Fruit fly (Drosophila melanogaster) whole organism, wandering third instar larva: Measurements from ENCODE around the gene Cyp4d2.

ENCODE experiments used
- Abd-B ChIP-seq: fragments of >200 bp; optimal IDR thresholded peaks from 2 replicates; lab custom pipeline; 2017; ENCODE audit warnings: missing biosample characterization, missing genetic modification characterization
- CG32264 ChIP-seq: fragments of 200-800 bp; sonication (Bioruptor generic); optimal IDR thresholded peaks from 2 replicates; lab custom pipeline; 2016; ENCODE audit warnings: missing biosample characterization, missing genetic modification characterization
- CG9705 ChIP-seq: fragments of 200-800 bp; sonication (Bioruptor generic); optimal IDR thresholded peaks from 2 replicates; lab custom pipeline; 2018; ENCODE audit warnings: missing biosample characterization, mild to moderate bottlenecking, missing genetic modification characterization
- CrebA ChIP-seq: fragments of 200-800 bp; sonication (Bioruptor generic); optimal IDR thresholded peaks from 2 replicates; lab custom pipeline; 2016; ENCODE audit warnings: missing biosample characterization, mild to moderate bottlenecking, missing genetic modification characterization, borderline replicate concordance
- Dfd ChIP-seq: fragments of >200 bp; optimal IDR thresholded peaks from 2 replicates; lab custom pipeline; 2017; ENCODE audit warnings: missing biosample characterization, missing genetic modification characterization
- Dif ChIP-seq: fragments of 200-275, 200-300 bp; sonication (Bioruptor generic); optimal IDR thresholded peaks from 2 replicates; lab custom pipeline; 2018; ENCODE audit warnings: missing biosample characterization, missing genetic modification characterization; ENCODE audit not compliant: partially characterized antibody
- GATAd ChIP-seq: sonication (Bioruptor generic); optimal IDR thresholded peaks from 2 replicates; lab custom pipeline; 2016; ENCODE audit warnings: missing biosample characterization, missing genetic modification characterization
- HLH106 ChIP-seq: fragments of 200-800 bp; optimal IDR thresholded peaks from 3 replicates; lab custom pipeline; 2019; ENCODE audit warnings: missing biosample characterization, mild to moderate bottlenecking, missing genetic modification characterization, moderate library complexity
- Hnf4 ChIP-seq: fragments of 200-800 bp; sonication (Bioruptor generic); optimal IDR thresholded peaks from 2 replicates; lab custom pipeline; 2016; ENCODE audit warnings: missing biosample characterization, mild to moderate bottlenecking, missing genetic modification characterization
- Hr78 ChIP-seq: fragments of >200 bp; optimal IDR thresholded peaks from 2 replicates; lab custom pipeline; 2017; ENCODE audit warnings: missing biosample characterization, missing genetic modification characterization
- Hr83 ChIP-seq: fragments of 200-300 bp; sonication (Bioruptor generic); optimal IDR thresholded peaks from 2 replicates; lab custom pipeline; 2016; ENCODE audit warnings: missing biosample characterization, mild to moderate bottlenecking, missing genetic modification characterization, moderate library complexity; ENCODE audit not compliant: poor library complexity, severe bottlenecking
- Jra ChIP-seq: sonication (Bioruptor generic); optimal IDR thresholded peaks from 2 replicates; lab custom pipeline; 2016; ENCODE audit warnings: missing biosample characterization, missing genetic modification characterization
- Mio ChIP-seq: sonication (Bioruptor generic); optimal IDR thresholded peaks from 2 replicates; lab custom pipeline; 2016; ENCODE audit warnings: missing biosample characterization, missing genetic modification characterization
- Myc ChIP-seq: fragments of >200 bp; optimal IDR thresholded peaks from 2 replicates; lab custom pipeline; 2017
- N ChIP-seq: fragments of >200 bp; optimal IDR thresholded peaks from 2 replicates; lab custom pipeline; 2018; ENCODE audit warnings: missing biosample characterization, missing external identifiers, missing genetic modification characterization
- OdsH ChIP-seq: fragments of 200-800 bp; sonication (Bioruptor generic); optimal IDR thresholded peaks from 2 replicates; lab custom pipeline; 2016; ENCODE audit warnings: missing biosample characterization, mild to moderate bottlenecking, missing genetic modification characterization
- Rel ChIP-seq, 2 experiments: fragments of 200-800 bp; sonication (Bioruptor generic) in 1 of 2; optimal IDR thresholded peaks; 2 replicates in 1 of 2; 3 replicates in 1 of 2; lab custom pipeline; 2016 to 2019; ENCODE audit warnings: mild to moderate bottlenecking in 2 of 2, missing biosample characterization in 2 of 2, missing genetic modification characterization in 2 of 2, moderate library complexity in 1 of 2
- Sp1 ChIP-seq: fragments of 200-800 bp; sonication (Bioruptor generic); optimal IDR thresholded peaks from 3 replicates; lab custom pipeline; 2019; ENCODE audit warnings: missing biosample characterization, mild to moderate bottlenecking, missing genetic modification characterization, moderate library complexity
- Vsx2 ChIP-seq: fragments of 200-300, 225-300 bp; sonication (Bioruptor generic); optimal IDR thresholded peaks from 2 replicates; lab custom pipeline; 2018; ENCODE audit warnings: missing biosample characterization, missing genetic modification characterization; ENCODE audit not compliant: partially characterized antibody
- br ChIP-seq: fragments of 200-800 bp; sonication (Bioruptor generic); optimal IDR thresholded peaks from 2 replicates; lab custom pipeline; 2016; ENCODE audit warnings: missing biosample characterization, missing genetic modification characterization
- brk ChIP-seq: fragments of 200-800 bp; sonication (Bioruptor generic); optimal IDR thresholded peaks from 2 replicates; lab custom pipeline; 2016; ENCODE audit warnings: missing biosample characterization, mild to moderate bottlenecking, missing genetic modification characterization
- dl ChIP-seq, 2 experiments: fragments of 175-275, 200-275 bp in 1 of 2; fragments of 200-275 bp in 1 of 2; sonication (Bioruptor generic); optimal IDR thresholded peaks; lab custom pipeline; 2018; ENCODE audit warnings: mild to moderate bottlenecking in 2 of 2, missing biosample characterization in 2 of 2, missing genetic modification characterization in 2 of 2, moderate library complexity in 2 of 2; ENCODE audit not compliant: partially characterized antibody in 2 of 2, insufficient read depth in 1 of 2
- dmrt93B ChIP-seq: fragments of 200-800 bp; sonication (Bioruptor generic); optimal IDR thresholded peaks from 2 replicates; lab custom pipeline; 2018; ENCODE audit warnings: missing biosample characterization, mild to moderate bottlenecking, missing genetic modification characterization
- dsf ChIP-seq: sonication (Bioruptor generic); optimal IDR thresholded peaks from 2 replicates; lab custom pipeline; 2016; ENCODE audit warnings: missing biosample characterization, missing genetic modification characterization, borderline replicate concordance
- ey ChIP-seq: fragments of 200-800 bp; sonication (Bioruptor generic); optimal IDR thresholded peaks from 2 replicates; lab custom pipeline; 2016; ENCODE audit warnings: missing biosample characterization, missing genetic modification characterization
- foxo ChIP-seq, 2 experiments: fragments of 200-800 bp; sonication (Bioruptor generic); optimal IDR thresholded peaks; 2 replicates in 1 of 2; 3 replicates in 1 of 2; lab custom pipeline; 2016 to 2017; ENCODE audit warnings: missing biosample characterization in 2 of 2, missing genetic modification characterization in 2 of 2
- fru ChIP-seq: fragments of 200-800 bp; sonication (Bioruptor generic); optimal IDR thresholded peaks from 3 replicates; lab custom pipeline; 2016; ENCODE audit warnings: missing biosample characterization, mild to moderate bottlenecking, missing genetic modification characterization
- jim ChIP-seq: fragments of 175-275, 200-325 bp; sonication (Bioruptor generic); optimal IDR thresholded peaks from 2 replicates; lab custom pipeline; 2016; ENCODE audit warnings: missing biosample characterization, mild to moderate bottlenecking, missing genetic modification characterization
- lola ChIP-seq: fragments of >200 bp; optimal IDR thresholded peaks from 2 replicates; lab custom pipeline; 2017; ENCODE audit warnings: missing biosample characterization, missing genetic modification characterization
- pan ChIP-seq: fragments of >200 bp; optimal IDR thresholded peaks from 2 replicates; lab custom pipeline; 2017
- psq ChIP-seq: fragments of 200-800 bp; sonication (Bioruptor generic); optimal IDR thresholded peaks from 3 replicates; lab custom pipeline; 2017; ENCODE audit warnings: missing biosample characterization, mild to moderate bottlenecking, missing genetic modification characterization, moderate library complexity
- rgr ChIP-seq: fragments of 200-800 bp; sonication (Bioruptor generic); optimal IDR thresholded peaks from 3 replicates; lab custom pipeline; 2016; ENCODE audit warnings: missing biosample characterization, mild to moderate bottlenecking, missing genetic modification characterization
- sage ChIP-seq: fragments of 200-800 bp; sonication (Bioruptor generic); optimal IDR thresholded peaks from 2 replicates; lab custom pipeline; 2016; ENCODE audit warnings: missing biosample characterization, mild to moderate bottlenecking, missing genetic modification characterization
- sv ChIP-seq: fragments of 200-800 bp; sonication (Bioruptor generic); optimal IDR thresholded peaks from 3 replicates; lab custom pipeline; 2016; ENCODE audit warnings: missing biosample characterization, missing genetic modification characterization
- tai ChIP-seq: sonication (Bioruptor generic); optimal IDR thresholded peaks from 2 replicates; lab custom pipeline; 2016; ENCODE audit warnings: missing biosample characterization, missing genetic modification characterization
- usp ChIP-seq: fragments of >200 bp; optimal IDR thresholded peaks from 2 replicates; lab custom pipeline; 2017; ENCODE audit warnings: missing biosample characterization, missing genetic modification characterization
- woc ChIP-seq: sonication (Bioruptor generic); optimal IDR thresholded peaks from 2 replicates; lab custom pipeline; 2016; ENCODE audit warnings: missing biosample characterization, mild to moderate bottlenecking, missing genetic modification characterization

Cyp4d2 gene

DNA sequence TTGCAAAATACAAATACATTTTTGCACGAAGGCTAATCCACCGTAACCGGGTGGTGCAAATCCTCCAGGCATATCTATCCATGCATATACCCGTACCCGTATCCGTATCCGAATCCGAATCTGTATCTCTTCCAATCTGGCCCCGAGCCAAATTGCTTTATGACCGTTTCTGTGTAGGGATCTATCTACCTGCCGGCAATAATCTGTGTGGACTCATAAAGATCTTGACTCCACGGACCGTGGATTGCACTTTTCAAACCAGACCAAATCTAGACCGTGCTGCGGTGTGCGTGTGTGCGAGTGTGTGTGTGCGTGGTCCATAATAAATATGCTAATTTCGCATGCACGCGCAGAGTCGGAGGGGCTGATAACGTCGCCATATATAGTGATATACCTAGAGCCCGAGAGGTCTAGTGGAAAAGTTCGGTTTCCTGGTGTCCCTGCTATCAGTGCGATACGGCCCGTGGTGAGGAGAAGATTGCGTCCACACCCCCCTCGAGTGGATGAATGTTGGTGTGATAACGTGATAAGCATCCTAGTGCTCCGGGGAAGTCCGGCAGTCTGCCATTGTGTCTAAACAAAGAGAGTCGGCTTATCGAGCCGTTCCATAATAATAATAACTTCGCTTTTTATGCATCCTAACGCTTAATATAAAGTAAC lies 33.4 kb upstream of the Cyp4d2 start:
- TF ChIP-seq sage (GFP tag; lab: Kevin White, UChicago) = no peak
- no peak for TF ChIP-seq Rel (GFP tag; optimal IDR thresholded peaks at IDR 0.05; lab: Kevin White, UChicago)
- peak; percentile 96 for TF ChIP-seq Rel (tag; optimal IDR thresholded peaks at IDR 0.05; lab: Kevin White, UChicago)
- no peak for TF ChIP-seq Dif (GFP tag; lab: Kevin White, UChicago)

DNA sequence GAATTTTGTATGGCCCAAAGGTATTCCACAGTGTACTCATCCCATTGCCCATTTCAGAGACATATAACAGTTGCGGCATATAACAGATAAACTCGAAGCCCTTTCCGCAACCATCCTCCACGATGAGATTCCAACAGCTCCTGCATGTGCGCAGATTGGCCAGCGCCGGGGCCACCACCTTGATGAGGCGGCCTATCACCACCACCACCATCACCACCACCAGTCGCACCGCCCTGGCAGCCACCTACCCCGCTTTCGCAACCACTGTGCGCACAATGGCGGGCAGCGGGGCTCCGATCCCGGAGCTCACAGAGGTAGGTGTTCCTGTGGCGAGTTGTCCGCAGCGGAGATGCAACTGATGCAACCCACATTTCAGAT lies 32.9 kb upstream of the Cyp4d2 start:
- TF ChIP-seq dl (GFP tag; optimal IDR thresholded peaks at IDR 0.05; lab: Kevin White, UChicago; ENCODE audit: insufficient read depth in 1 of 2, partially characterized antibody in 2 of 2) = no peak
- no peak for TF ChIP-seq jim (GFP tag; lab: Kevin White, UChicago)
- TF ChIP-seq Hnf4 = no peak
- no peak for TF ChIP-seq dmrt93B (GFP tag; lab: Kevin White, UChicago)
- no peak for TF ChIP-seq Hr78 (GFP tag; lab: Kevin White, UChicago)
- no peak for TF ChIP-seq HLH106 (tag; lab: Kevin White, UChicago)
- no peak for TF ChIP-seq woc
- no peak for TF ChIP-seq psq
- no peak for TF ChIP-seq pan (lab: Kevin White, UChicago)
- no peak for TF ChIP-seq foxo (GFP tag; optimal IDR thresholded peaks at IDR 0.05; lab: Kevin White, UChicago)
- TF ChIP-seq dsf (GFP tag; lab: Kevin White, UChicago) = no peak
- TF ChIP-seq, all 38 proteins: peak for 0

DNA sequence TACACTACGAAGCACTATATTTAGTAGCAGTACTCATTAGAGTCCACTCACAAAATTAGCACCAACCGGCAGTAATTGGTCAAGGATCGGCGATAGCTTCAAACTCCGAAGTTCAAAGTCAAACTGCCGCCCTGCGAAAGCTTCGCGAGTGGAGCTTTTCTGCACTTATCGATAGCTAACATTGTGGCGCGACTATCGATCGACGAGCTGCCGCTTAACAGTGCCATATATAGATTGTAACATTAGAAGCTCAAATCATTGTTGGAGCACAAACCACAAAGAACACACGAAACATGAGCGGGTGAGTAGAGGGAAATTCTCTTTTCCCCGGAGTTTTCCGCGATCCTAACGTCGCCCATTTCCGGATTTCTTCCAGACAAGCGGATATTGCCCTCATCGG lies 30.7 kb upstream of the Cyp4d2 start, which contains the start of gene Pgd:
TSS of gene Pgd (plus strand) at position 23 of the 400 bp plus-strand sequence.
- TF ChIP-seq rgr = no peak
- TF ChIP-seq Hr83 (GFP tag; lab: Kevin White, UChicago) = peak; percentile 31
- TF ChIP-seq Sp1 (GFP tag; lab: Kevin White, UChicago) = peak; percentile 16
- TF ChIP-seq jim (GFP tag; lab: Kevin White, UChicago) = no peak
- TF ChIP-seq Hnf4 = peak; percentile 24
- no peak for TF ChIP-seq pan (lab: Kevin White, UChicago)
- TF ChIP-seq Rel (GFP tag; optimal IDR thresholded peaks at IDR 0.05; lab: Kevin White, UChicago) = no peak
- TF ChIP-seq Rel (tag; optimal IDR thresholded peaks at IDR 0.05; lab: Kevin White, UChicago) = peak; percentile 37

DNA sequence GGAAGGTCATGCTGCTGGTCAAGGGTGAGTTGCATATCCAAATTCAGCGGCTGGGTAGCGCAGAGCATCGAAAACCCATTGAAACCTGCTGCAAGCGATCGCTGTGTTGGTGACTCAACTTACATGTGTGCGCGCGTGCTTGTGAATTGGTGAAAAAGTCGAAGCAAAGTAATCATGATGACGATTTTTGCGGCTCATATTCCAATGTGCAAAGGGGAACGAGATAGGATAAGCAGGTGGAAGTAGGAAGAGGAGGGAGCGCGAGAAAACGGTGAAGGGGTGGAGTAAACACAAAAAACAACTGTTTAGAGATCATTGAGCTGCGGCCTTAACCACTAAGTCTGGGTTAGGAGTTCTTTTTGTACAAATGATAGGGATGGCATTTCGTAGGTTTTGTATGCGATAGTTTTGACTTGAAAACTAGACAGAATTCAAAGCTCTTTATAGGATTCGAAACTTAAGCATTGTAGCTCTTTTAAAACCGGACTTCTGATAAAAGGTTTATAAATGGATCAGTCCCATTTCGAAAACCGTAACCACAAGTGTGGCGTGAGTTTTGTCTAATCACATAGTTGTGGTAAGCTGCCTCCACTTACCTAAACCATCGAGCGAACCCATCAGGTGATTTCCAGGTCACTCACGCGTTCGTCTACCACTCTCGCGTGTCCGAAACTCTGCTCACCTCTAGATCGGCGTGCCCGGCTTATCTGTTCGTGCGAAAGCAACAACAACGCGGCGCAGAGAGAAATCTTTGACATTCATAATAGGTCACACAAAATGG lies 29.9 kb upstream of the Cyp4d2 start:
- TF ChIP-seq sv (peak; percentile 4), Sp1 (GFP tag; lab: Kevin White, UChicago) (peak; percentile 65), CG32264 (GFP tag; lab: Kevin White, UChicago) (peak; percentile 18), HLH106 (tag; lab: Kevin White, UChicago) (peak; percentile 71), usp (no peak), Jra (GFP tag; lab: Kevin White, UChicago) (peak; percentile 12), psq (peak; percentile 54), Vsx2 (no peak), Hr78 (GFP tag; lab: Kevin White, UChicago) (no peak), Myc (lab: Kevin White, UChicago) (no peak), dl (GFP tag; optimal IDR thresholded peaks at IDR 0.05; lab: Kevin White, UChicago; ENCODE audit: insufficient read depth in 1 of 2, partially characterized antibody in 2 of 2) (no peak), Dfd (GFP tag; lab: Kevin White, UChicago) (no peak), Abd-B (GFP tag; lab: Kevin White, UChicago) (no peak), br (peak; percentile 74), OdsH (peak; percentile 51), dsf (GFP tag; lab: Kevin White, UChicago) (no peak), ey (GFP tag; lab: Kevin White, UChicago) (peak; percentile 60), Rel (GFP tag; optimal IDR thresholded peaks at IDR 0.05; lab: Kevin White, UChicago) (no peak), Rel (tag; optimal IDR thresholded peaks at IDR 0.05; lab: Kevin White, UChicago) (peak; percentile 4), Hr83 (GFP tag; lab: Kevin White, UChicago) (no peak), Hnf4 (peak; percentile 67), sage (GFP tag; lab: Kevin White, UChicago) (no peak), lola (GFP tag; lab: Kevin White, UChicago) (no peak), rgr (peak; percentile 64), Mio (GFP tag; lab: Kevin White, UChicago) (no peak), tai (GFP tag; lab: Kevin White, UChicago) (no peak), dmrt93B (GFP tag; lab: Kevin White, UChicago) (peak; percentile 41), GATAd (GFP tag; lab: Kevin White, UChicago) (peak; percentile 14), fru (GFP tag; lab: Kevin White, UChicago) (peak; percentile 66), pan (lab: Kevin White, UChicago) (no peak), woc (peak; percentile 80), CrebA (GFP tag; lab: Kevin White, UChicago) (no peak), N (GFP tag; lab: Kevin White, UChicago) (no peak), Dif (GFP tag; lab: Kevin White, UChicago) (no peak), brk (GFP tag; lab: Kevin White, UChicago) (no peak), jim (GFP tag; lab: Kevin White, UChicago) (no peak), CG9705 (peak; percentile 8), foxo (GFP tag; optimal IDR thresholded peaks at IDR 0.05; lab: Kevin White, UChicago) (peak in 1 of 2 experiments; percentile 73)
